Fruit fly (Drosophila melanogaster) whole organism, wandering third instar larva: Measurements from ENCODE around the gene nAChRalpha7.

Source experiments
- Abd-B ChIP-seq: fragments of >200 bp; optimal IDR thresholded peaks from 2 replicates; lab custom pipeline; 2017; ENCODE audit warnings: missing biosample characterization, missing genetic modification characterization
- Hnf4 ChIP-seq: fragments of 200-800 bp; sonication (Bioruptor generic); optimal IDR thresholded peaks from 2 replicates; lab custom pipeline; 2016; ENCODE audit warnings: missing biosample characterization, mild to moderate bottlenecking, missing genetic modification characterization
- Hr83 ChIP-seq: fragments of 200-300 bp; sonication (Bioruptor generic); optimal IDR thresholded peaks from 2 replicates; lab custom pipeline; 2016; ENCODE audit warnings: missing biosample characterization, mild to moderate bottlenecking, missing genetic modification characterization, moderate library complexity; ENCODE audit not compliant: poor library complexity, severe bottlenecking
- Myc ChIP-seq: fragments of >200 bp; optimal IDR thresholded peaks from 2 replicates; lab custom pipeline; 2017
- dsf ChIP-seq: sonication (Bioruptor generic); optimal IDR thresholded peaks from 2 replicates; lab custom pipeline; 2016; ENCODE audit warnings: missing biosample characterization, missing genetic modification characterization, borderline replicate concordance
- ey ChIP-seq: fragments of 200-800 bp; sonication (Bioruptor generic); optimal IDR thresholded peaks from 2 replicates; lab custom pipeline; 2016; ENCODE audit warnings: missing biosample characterization, missing genetic modification characterization
- psq ChIP-seq: fragments of 200-800 bp; sonication (Bioruptor generic); optimal IDR thresholded peaks from 3 replicates; lab custom pipeline; 2017; ENCODE audit warnings: missing biosample characterization, mild to moderate bottlenecking, missing genetic modification characterization, moderate library complexity
- woc ChIP-seq: sonication (Bioruptor generic); optimal IDR thresholded peaks from 2 replicates; lab custom pipeline; 2016; ENCODE audit warnings: missing biosample characterization, mild to moderate bottlenecking, missing genetic modification characterization

Gene nAChRalpha7

dm6 chrX:19278395-19278794 lies 69.9 kb downstream of the nAChRalpha7 start:
- no peak for TF ChIP-seq ey
- no peak for TF ChIP-seq dsf (GFP tag; lab: Kevin White, UChicago)
- TF ChIP-seq Hnf4 (GFP tag; lab: Kevin White, UChicago) = no peak
- TF ChIP-seq Hr83 = no peak
- TF ChIP-seq Abd-B (GFP tag; lab: Kevin White, UChicago) = no peak
- no peak for TF ChIP-seq psq (GFP tag; lab: Kevin White, UChicago)
- no peak for TF ChIP-seq Myc
- TF ChIP-seq woc (GFP tag; lab: Kevin White, UChicago) = no peak
